Fruit fly (Drosophila melanogaster) ovary, adult (tissue): Measurements from ENCODE around the gene CG34377.

ENCODE experiments used
- CG17801 ChIP-seq: fragments of 200-800 bp; optimal IDR thresholded peaks from 2 replicates; lab custom pipeline; 2019; ENCODE audit warnings: missing biosample characterization, mild to moderate bottlenecking, missing genetic modification characterization, moderate library complexity; ENCODE audit not compliant: partially characterized antibody

CG34377 gene

dm6 chr3R:22260675-22261461 is 63.0 kb downstream of the CG34377 start:
- no peak for TF ChIP-seq CG17801 (GFP tag; lab: Kevin White, UChicago)

- TF ChIP-seq CG17801 (GFP tag; lab: Kevin White, UChicago), result no peak
Measured at dm6 chr3R:22260205-22260604, 63.7 kb downstream of the CG34377 start.
